Fruit fly (Drosophila melanogaster) whole organism, embryonic: ENCODE data around the gene trus.
A peak's percentile ranks its signal among the peaks of the same experiment; 100 is the strongest.

Source experiments
- Asciz ChIP-seq: fragments of 200-800 bp; sonication (Bioruptor generic); optimal IDR thresholded peaks from 2 replicates; lab custom pipeline; 2017; ENCODE audit warnings: missing biosample characterization, mild to moderate bottlenecking, missing genetic modification characterization, missing genetic modification reagents
- CG10462 ChIP-seq: fragments of 200-800 bp; sonication (Bioruptor generic); optimal IDR thresholded peaks from 2 replicates; lab custom pipeline; 2016; ENCODE audit warnings: missing biosample characterization, missing genetic modification characterization
- CG10979 ChIP-seq: fragments of 200-800 bp; sonication (Bioruptor generic); optimal IDR thresholded peaks from 2 replicates; lab custom pipeline; 2018; ENCODE audit warnings: missing biosample characterization, mild to moderate bottlenecking, missing genetic modification characterization, moderate library complexity
- CG12155 ChIP-seq: fragments of 200-800 bp; sonication (Bioruptor generic); optimal IDR thresholded peaks from 3 replicates; lab custom pipeline; 2016; ENCODE audit warnings: missing biosample characterization, missing genetic modification characterization
- CG14014 ChIP-seq: fragments of 200-800 bp; sonication (Bioruptor generic); IDR thresholded peaks from 2 replicates; pipeline ENCODE4 v1.3.6; 2022; ENCODE audit warnings: missing biosample characterization, missing genetic modification characterization
- CG15269 ChIP-seq: fragments of 200-800 bp; sonication (Bioruptor generic); optimal IDR thresholded peaks from 2 replicates; lab custom pipeline; 2018; ENCODE audit warnings: missing biosample characterization, mild to moderate bottlenecking, missing genetic modification characterization, moderate library complexity
- CG15514 ChIP-seq: fragments of 200-800 bp; sonication (Bioruptor generic); optimal IDR thresholded peaks from 3 replicates; lab custom pipeline; 2017; ENCODE audit warnings: missing biosample characterization, missing genetic modification characterization, mild to moderate bottlenecking, moderate library complexity, missing genetic modification reagents
- CG1603 ChIP-seq: fragments of 200-800 bp; sonication (Bioruptor generic); optimal IDR thresholded peaks from 2 replicates; lab custom pipeline; 2019; ENCODE audit warnings: missing biosample characterization, mild to moderate bottlenecking, missing genetic modification characterization, moderate library complexity
- CG16779 ChIP-seq: fragments of 200-800 bp; sonication (Bioruptor generic); IDR thresholded peaks from 2 replicates; pipeline ENCODE4 v1.3.6; 2022; ENCODE audit warnings: missing biosample characterization, missing genetic modification characterization
- CG17612 ChIP-seq: fragments of 200-800 bp; sonication (Bioruptor generic); IDR thresholded peaks from 2 replicates; pipeline ENCODE4 v1.3.6; 2022; ENCODE audit warnings: missing biosample characterization, missing genetic modification characterization
- CG1792 ChIP-seq: fragments of 200-800 bp; sonication (Bioruptor generic); optimal IDR thresholded peaks from 2 replicates; lab custom pipeline; 2016; ENCODE audit warnings: missing biosample characterization, missing genetic modification characterization
- CG4328 ChIP-seq: fragments of 200-800 bp; sonication (Bioruptor generic); optimal IDR thresholded peaks from 3 replicates; lab custom pipeline; 2017; ENCODE audit warnings: missing biosample characterization, missing genetic modification reagents, missing genetic modification characterization
- CG43689 ChIP-seq: fragments of 200-800 bp; sonication (Bioruptor generic); IDR thresholded peaks from 2 replicates; pipeline ENCODE4 v1.3.6; 2022; ENCODE audit warnings: missing biosample characterization, missing genetic modification characterization
- CG5245 ChIP-seq: fragments of 200-800 bp; sonication (Bioruptor generic); optimal IDR thresholded peaks from 3 replicates; lab custom pipeline; 2016; ENCODE audit warnings: missing biosample characterization, missing genetic modification characterization
- CG6791 ChIP-seq: fragments of 200-800 bp; sonication (Bioruptor generic); IDR thresholded peaks from 3 replicates; pipeline ENCODE4 v1.3.6; 2022; ENCODE audit warnings: missing biosample characterization, missing genetic modification characterization; ENCODE audit not compliant: partially characterized antibody
- CG8089 ChIP-seq: fragments of 200-800 bp; sonication (Bioruptor generic); optimal IDR thresholded peaks from 3 replicates; lab custom pipeline; 2016; ENCODE audit warnings: missing biosample characterization, missing genetic modification characterization
- CG8359 ChIP-seq: fragments of 200-800 bp; sonication (Bioruptor generic); optimal IDR thresholded peaks from 2 replicates; lab custom pipeline; 2017; ENCODE audit warnings: missing biosample characterization, mild to moderate bottlenecking, missing genetic modification characterization, borderline replicate concordance
- CG8388 ChIP-seq: fragments of 200-800 bp; sonication (Bioruptor generic); optimal IDR thresholded peaks from 2 replicates; lab custom pipeline; 2019; ENCODE audit warnings: missing biosample characterization, mild to moderate bottlenecking, missing genetic modification characterization, moderate library complexity
- Camta ChIP-seq: fragments of 200-800 bp; sonication (Bioruptor generic); optimal IDR thresholded peaks from 2 replicates; lab custom pipeline; 2016; ENCODE audit warnings: missing biosample characterization, missing genetic modification characterization
- Chrac-16 ChIP-seq: fragments of 200-800 bp; sonication (Bioruptor generic); optimal IDR thresholded peaks from 3 replicates; lab custom pipeline; 2016; ENCODE audit warnings: missing biosample characterization, missing genetic modification characterization
- CkIIα-i1 ChIP-seq: fragments of 200-800 bp; sonication (Bioruptor generic); IDR thresholded peaks from 2 replicates; pipeline ENCODE4 v1.3.6; 2022; ENCODE audit warnings: missing biosample characterization, missing genetic modification characterization
- Dfd ChIP-seq, 2 experiments: fragments of >200 bp; optimal IDR thresholded peaks; 2 replicates each; lab custom pipeline; 2017; ENCODE audit warnings: missing biosample characterization in 2 of 2, missing genetic modification characterization in 2 of 2
- Doc3 ChIP-seq: fragments of 200-800 bp; sonication (Bioruptor generic); IDR thresholded peaks from 3 replicates; pipeline ENCODE4 v1.3.6; 2022; ENCODE audit warnings: missing biosample characterization, missing genetic modification characterization; ENCODE audit not compliant: partially characterized antibody
- Dref ChIP-seq: fragments of 200-800 bp; sonication (Bioruptor generic); IDR thresholded peaks from 2 replicates; pipeline ENCODE4 v1.3.6; 2022; ENCODE audit warnings: missing biosample characterization, missing genetic modification characterization
- Eip74EF ChIP-seq, 2 experiments: fragments of 200-800 bp in 1 of 2; fragments of >200 bp in 1 of 2; sonication (Bioruptor generic) in 1 of 2; optimal IDR thresholded peaks; 2 replicates each; lab custom pipeline; 2017 to 2019; ENCODE audit warnings: missing biosample characterization in 2 of 2, missing genetic modification characterization in 2 of 2, mild to moderate bottlenecking in 1 of 2, moderate library complexity in 1 of 2
- HLH3B ChIP-seq: fragments of 200-800 bp; sonication (Bioruptor generic); IDR thresholded peaks from 2 replicates; pipeline ENCODE4 v1.3.6; 2022; ENCODE audit warnings: missing biosample characterization, missing genetic modification characterization
- Hr78 ChIP-seq, 2 experiments: fragments of 200-800 bp in 1 of 2; fragments of >200 bp in 1 of 2; sonication (Bioruptor generic) in 1 of 2; optimal IDR thresholded peaks; 2 replicates each; lab custom pipeline; 2017 to 2019; ENCODE audit warnings: missing biosample characterization in 2 of 2, missing genetic modification characterization in 2 of 2, mild to moderate bottlenecking in 1 of 2, moderate library complexity in 1 of 2
- Hsf ChIP-seq: fragments of 200-800 bp; sonication (Bioruptor generic); optimal IDR thresholded peaks from 3 replicates; lab custom pipeline; 2016; ENCODE audit warnings: missing biosample characterization, missing genetic modification characterization
- MESR4 ChIP-seq: fragments of 200-800 bp; sonication (Bioruptor generic); optimal IDR thresholded peaks from 2 replicates; lab custom pipeline; 2018; ENCODE audit warnings: missing biosample characterization, mild to moderate bottlenecking, missing genetic modification characterization, moderate library complexity
- Oli ChIP-seq: fragments of 200-800 bp; sonication (Bioruptor generic); optimal IDR thresholded peaks from 2 replicates; lab custom pipeline; 2018; ENCODE audit warnings: missing biosample characterization, mild to moderate bottlenecking, missing genetic modification characterization, moderate library complexity
- Spps ChIP-seq: fragments of 200-800 bp; sonication (Bioruptor generic); optimal IDR thresholded peaks from 2 replicates; lab custom pipeline; 2018; ENCODE audit warnings: missing biosample characterization, mild to moderate bottlenecking, missing genetic modification characterization
- Sry-β ChIP-seq: fragments of 200-800 bp; sonication (Bioruptor generic); optimal IDR thresholded peaks from 2 replicates; lab custom pipeline; 2018; ENCODE audit warnings: missing biosample characterization, mild to moderate bottlenecking, missing genetic modification characterization, moderate library complexity
- TFAM ChIP-seq: fragments of 200-800 bp; sonication (Bioruptor generic); optimal IDR thresholded peaks from 2 replicates; lab custom pipeline; 2017; ENCODE audit warnings: missing biosample characterization, missing genetic modification characterization, inconsistent platforms
- al ChIP-seq: fragments of 200-800 bp; sonication (Bioruptor generic); IDR thresholded peaks from 2 replicates; pipeline ENCODE4 v1.3.6; 2022; ENCODE audit warnings: missing biosample characterization, missing genetic modification characterization
- bowl ChIP-seq: fragments of 200-800 bp; sonication (Bioruptor generic); IDR thresholded peaks from 2 replicates; pipeline ENCODE4 v1.3.6; 2022; ENCODE audit warnings: missing biosample characterization, missing genetic modification characterization
- bsh ChIP-seq, 2 experiments: fragments of 200-800 bp; sonication (Bioruptor generic); optimal IDR thresholded peaks; 2 replicates each; lab custom pipeline; 2017 to 2018; ENCODE audit warnings: mild to moderate bottlenecking in 2 of 2, missing biosample characterization in 2 of 2, missing genetic modification characterization in 2 of 2, moderate library complexity in 1 of 2
- cg ChIP-seq: fragments of 200-800 bp; sonication (Bioruptor generic); optimal IDR thresholded peaks from 3 replicates; lab custom pipeline; 2019; ENCODE audit warnings: missing biosample characterization, mild to moderate bottlenecking, missing genetic modification characterization, moderate library complexity
- chinmo ChIP-seq: fragments of 200-800 bp; sonication (Bioruptor generic); IDR thresholded peaks from 4 replicates; pipeline ENCODE4 v1.3.6; 2022; ENCODE audit warnings: missing biosample characterization, missing genetic modification characterization; ENCODE audit not compliant: partially characterized antibody
- ftz-f1 ChIP-seq: fragments of 200-800 bp; sonication (Bioruptor generic); optimal IDR thresholded peaks from 2 replicates; lab custom pipeline; 2016; ENCODE audit warnings: missing biosample characterization, missing genetic modification characterization
- lbe ChIP-seq: fragments of 200-800 bp; sonication (Bioruptor generic); optimal IDR thresholded peaks from 2 replicates; lab custom pipeline; 2016; ENCODE audit warnings: missing biosample characterization, mild to moderate bottlenecking, missing genetic modification characterization
- lmd ChIP-seq: fragments of 200-800 bp; sonication (Bioruptor generic); IDR thresholded peaks from 2 replicates; pipeline ENCODE4 v1.3.6; 2022; ENCODE audit warnings: missing biosample characterization, missing genetic modification characterization
- nmo ChIP-seq: fragments of 200-800 bp; sonication (Bioruptor generic); optimal IDR thresholded peaks from 2 replicates; lab custom pipeline; 2018; ENCODE audit warnings: missing biosample characterization, mild to moderate bottlenecking, missing genetic modification characterization, moderate library complexity
- onecut ChIP-seq: fragments of 200-800 bp; sonication (Bioruptor generic); IDR thresholded peaks from 2 replicates; pipeline ENCODE4 v1.3.6; 2022; ENCODE audit warnings: missing biosample characterization, missing genetic modification characterization
- peb ChIP-seq: fragments of 200-800 bp; sonication (Bioruptor generic); IDR thresholded peaks from 2 replicates; pipeline ENCODE4 v1.3.6; 2022; ENCODE audit warnings: missing biosample characterization, missing genetic modification characterization
- seq ChIP-seq: fragments of 200-800 bp; sonication (Bioruptor generic); IDR thresholded peaks from 2 replicates; pipeline ENCODE4 v1.3.6; 2022; ENCODE audit warnings: missing biosample characterization, missing genetic modification characterization
- stwl ChIP-seq: fragments of 200-800 bp; sonication (Bioruptor generic); optimal IDR thresholded peaks from 3 replicates; lab custom pipeline; 2018; ENCODE audit warnings: missing biosample characterization, mild to moderate bottlenecking, missing genetic modification characterization, moderate library complexity
- twi ChIP-seq: fragments of 200-800 bp; optimal IDR thresholded peaks from 2 replicates; lab custom pipeline; 2019; ENCODE audit warnings: missing biosample characterization, mild to moderate bottlenecking, missing genetic modification characterization, moderate library complexity
- zf30C ChIP-seq: fragments of 200-800 bp; sonication (Bioruptor generic); optimal IDR thresholded peaks from 3 replicates; lab custom pipeline; 2018; ENCODE audit warnings: missing biosample characterization, mild to moderate bottlenecking, missing genetic modification characterization

trus gene

DNA sequence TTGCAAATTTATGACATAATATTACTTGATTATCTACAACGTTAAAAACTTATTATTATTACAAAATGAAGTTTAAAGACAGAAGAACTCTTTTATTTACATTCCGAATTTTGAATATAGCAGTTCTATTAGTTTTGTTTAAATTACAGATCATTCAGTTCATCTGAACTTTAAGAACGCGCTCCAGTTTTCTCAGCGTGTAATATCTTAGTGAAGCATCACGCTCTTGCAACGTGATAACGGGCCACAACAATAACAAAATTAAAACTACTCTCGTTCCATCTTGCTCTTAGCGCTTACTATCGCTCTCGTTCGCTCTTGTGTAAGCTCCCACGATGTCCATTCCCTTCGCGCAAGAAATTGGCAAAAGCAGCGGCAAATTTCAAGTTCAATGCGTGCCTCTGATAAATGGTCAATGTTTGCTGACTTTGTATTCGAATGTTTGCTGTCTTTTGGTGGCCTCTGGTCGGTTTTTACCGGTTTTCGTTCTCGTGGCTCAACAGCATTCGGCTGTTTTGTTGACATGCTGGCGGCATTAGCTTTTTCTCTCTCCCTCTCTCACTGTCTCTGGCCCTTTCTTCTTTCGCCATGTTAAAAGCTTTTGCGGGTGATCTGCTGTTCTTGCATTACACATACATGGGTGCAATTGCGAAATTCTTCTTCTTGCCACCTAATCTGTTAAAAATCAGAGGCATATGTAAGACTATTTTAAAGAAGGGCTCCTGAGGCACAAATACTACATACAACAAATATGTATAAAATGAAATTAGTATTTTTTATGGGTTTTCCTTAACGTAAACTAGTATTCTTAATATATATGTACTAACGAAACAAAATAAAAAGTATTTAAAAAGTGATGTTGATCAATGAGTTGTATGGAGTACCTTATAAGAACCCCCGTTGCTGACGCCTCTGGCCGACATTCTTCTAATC, 13.5 kb upstream of the trus start (continued):
- TF ChIP-seq CG5245 (GFP tag; lab: Kevin White, UChicago) (no peak), CG43689 (GFP tag; lab: Robert Waterston, UW) (no peak), CG10462 (GFP tag; lab: Kevin White, UChicago) (no peak), TFAM (GFP tag; lab: Kevin White, UChicago) (no peak), Doc3 (GFP tag; lab: Robert Waterston, UW) (no peak), CG15514 (GFP tag; lab: Kevin White, UChicago) (no peak), ftz-f1 (GFP tag; lab: Kevin White, UChicago) (peak; percentile 64), CG8359 (no peak), CG1603 (tag; lab: Kevin White, UChicago) (no peak), stwl (tag; lab: Kevin White, UChicago) (no peak), CG10979 (tag; lab: Kevin White, UChicago) (no peak), CG8089 (GFP tag; lab: Kevin White, UChicago) (no peak), Asciz (GFP tag; lab: Kevin White, UChicago) (no peak), chinmo (GFP tag; lab: Robert Waterston, UW) (no peak; the same call in 3 of the 4 replicates), Hr78 (GFP tag; optimal IDR thresholded peaks at IDR 0.05; lab: Kevin White, UChicago) (peak in 1 of 2 experiments; percentile 21), bsh (GFP tag; optimal IDR thresholded peaks at IDR 0.05; lab: Kevin White, UChicago) (no peak), bowl (GFP tag; lab: Robert Waterston, UW) (no peak), MESR4 (GFP tag; lab: Kevin White, UChicago) (no peak), Spps (tag; lab: Kevin White, UChicago) (no peak), CkIIα-i1 (GFP tag; lab: Robert Waterston, UW) (no peak), Dfd (GFP tag; optimal IDR thresholded peaks at IDR 0.05; lab: Kevin White, UChicago) (no peak), CG16779 (GFP tag; lab: Robert Waterston, UW) (no peak), Chrac-16 (GFP tag; lab: Kevin White, UChicago) (no peak), CG1792 (GFP tag; lab: Kevin White, UChicago) (no peak), CG14014 (GFP tag; lab: Robert Waterston, UW) (0 out of 2 replicates have a peak, but pooled peaks have one; percentile 26), zf30C (GFP tag; lab: Kevin White, UChicago) (peak; percentile 51), Camta (GFP tag; lab: Kevin White, UChicago) (no peak), CG4328 (no peak), cg (peak; percentile 9), lbe (GFP tag; lab: Kevin White, UChicago) (peak; percentile 67), CG15269 (peak; percentile 71), twi (no peak), CG12155 (GFP tag; lab: Kevin White, UChicago) (peak; percentile 6), CG17612 (GFP tag; lab: Robert Waterston, UW) (no peak), Hsf (GFP tag; lab: Kevin White, UChicago) (no peak), nmo (GFP tag; lab: Kevin White, UChicago) (no peak), Eip74EF (GFP tag; optimal IDR thresholded peaks at IDR 0.05; lab: Kevin White, UChicago) (no peak), Sry-β (GFP tag; lab: Kevin White, UChicago) (no peak), onecut (GFP tag; lab: Robert Waterston, UW) (no peak), peb (GFP tag; lab: Robert Waterston, UW) (no peak), seq (no peak), Dref (GFP tag; lab: Robert Waterston, UW) (no peak), Oli (tag; lab: Kevin White, UChicago) (peak; percentile 29), HLH3B (GFP tag; lab: Robert Waterston, UW) (no peak), al (GFP tag; lab: Robert Waterston, UW) (peak; percentile 23; the same call in 1 of the 2 replicates), CG8388 (GFP tag; lab: Kevin White, UChicago) (no peak), lmd (GFP tag; lab: Robert Waterston, UW) (peak; percentile 24; the same call in 1 of the 2 replicates), CG6791 (GFP tag; lab: Robert Waterston, UW) (no peak)
